Worm (Caenorhabditis elegans) whole organism, early embryonic: ENCODE results near the gene cyk-1.

Experiments
- aly-1 ChIP-seq: sonication (generic microtip); optimal IDR thresholded peaks from 2 replicates; lab custom pipeline; 2016; ENCODE audit warnings: missing genetic modification characterization, missing compliant biosample characterization
- ama-1 ChIP-seq: fragments of 150-350 bp; optimal IDR thresholded peaks from 2 replicates; lab custom pipeline; 2014
- hmbx-1 ChIP-seq: sonication (generic microtip); optimal IDR thresholded peaks from 2 replicates; lab custom pipeline; 2016; ENCODE audit warnings: mild to moderate bottlenecking, missing genetic modification characterization, missing compliant biosample characterization
- scrt-1 ChIP-seq: fragments of 200-800 bp; sonication (Bioruptor generic); IDR thresholded peaks from 2 replicates; pipeline ENCODE4 v1.3.6; 2022; ENCODE audit warnings: missing genetic modification characterization, missing compliant biosample characterization
- tbx-11 ChIP-seq: fragments of 200-800 bp; sonication (Bioruptor generic); IDR thresholded peaks from 2 replicates; pipeline ENCODE4 v1.3.6; 2022; ENCODE audit warnings: missing genetic modification characterization, missing compliant biosample characterization

ce11 chrIII:7002143-7002542 lies 26.9 kb downstream of the cyk-1 start:
- TF ChIP-seq tbx-11 (no peak), scrt-1 (GFP tag; lab: Robert Waterston, UW) (no peak), ama-1 (no peak), aly-1 (no peak), hmbx-1 (tag; lab: Kevin White, UChicago) (no peak)
